Fruit fly (Drosophila melanogaster) whole organism, embryonic: ENCODE data around the gene Obp99c.

Experiments used
- Adf1 ChIP-seq: fragments of 200-800 bp; sonication (Bioruptor generic); IDR thresholded peaks from 2 replicates; pipeline ENCODE4 v1.3.6; 2022; ENCODE audit warnings: missing biosample characterization, missing genetic modification characterization
- Blimp-1 ChIP-seq: fragments of 200-800 bp; sonication (Bioruptor generic); optimal IDR thresholded peaks from 3 replicates; lab custom pipeline; 2018; ENCODE audit warnings: missing biosample characterization, missing genetic modification characterization, mild to moderate bottlenecking, moderate library complexity, missing genetic modification reagents
- CG11247 ChIP-seq: fragments of 200-800 bp; sonication (Bioruptor generic); IDR thresholded peaks from 2 replicates; pipeline ENCODE4 v1.3.6; 2022; ENCODE audit warnings: missing biosample characterization, missing genetic modification characterization
- CG12071 ChIP-seq: fragments of 200-800 bp; sonication (Bioruptor generic); optimal IDR thresholded peaks from 3 replicates; lab custom pipeline; 2018; ENCODE audit warnings: missing biosample characterization, mild to moderate bottlenecking, missing genetic modification characterization
- CG12659 ChIP-seq: fragments of 200-800 bp; sonication (Bioruptor generic); optimal IDR thresholded peaks from 3 replicates; lab custom pipeline; 2017; ENCODE audit warnings: mild to moderate bottlenecking, missing biosample characterization, missing genetic modification reagents, missing genetic modification characterization
- CG12942 ChIP-seq: fragments of 200-800 bp; sonication (Bioruptor generic); optimal IDR thresholded peaks from 3 replicates; lab custom pipeline; 2016; ENCODE audit warnings: missing biosample characterization, missing genetic modification characterization
- CG14050 ChIP-seq: fragments of 200-800 bp; sonication (Bioruptor generic); IDR thresholded peaks from 3 replicates; pipeline ENCODE4 v1.3.6; 2022; ENCODE audit warnings: missing biosample characterization, missing genetic modification characterization
- CG14441 ChIP-seq: fragments of 200-800 bp; sonication (Bioruptor generic); IDR thresholded peaks from 2 replicates; pipeline ENCODE4 v1.3.6; 2022; ENCODE audit warnings: missing biosample characterization, missing genetic modification characterization
- CG15601 ChIP-seq: fragments of 200-800 bp; sonication (Bioruptor generic); optimal IDR thresholded peaks from 3 replicates; lab custom pipeline; 2019; ENCODE audit warnings: missing biosample characterization, mild to moderate bottlenecking, missing genetic modification characterization, moderate library complexity
- CG16863 ChIP-seq: fragments of 200-800 bp; sonication (Bioruptor generic); optimal IDR thresholded peaks from 3 replicates; lab custom pipeline; 2016; ENCODE audit warnings: missing biosample characterization, missing genetic modification characterization
- CG17829 ChIP-seq: fragments of 200-800 bp; optimal IDR thresholded peaks from 2 replicates; lab custom pipeline; 2019; ENCODE audit warnings: missing biosample characterization, mild to moderate bottlenecking, missing genetic modification characterization, moderate library complexity
- CG2199 ChIP-seq: fragments of 200-800 bp; sonication (Bioruptor generic); IDR thresholded peaks from 3 replicates; pipeline ENCODE4 v1.3.6; 2022; ENCODE audit warnings: missing biosample characterization, missing genetic modification characterization
- CG31224 ChIP-seq: fragments of 200-800 bp; sonication (Bioruptor generic); IDR thresholded peaks from 2 replicates; pipeline ENCODE4 v1.3.6; 2022; ENCODE audit warnings: missing biosample characterization, missing genetic modification characterization
- CG4360 ChIP-seq: fragments of 200-800 bp; sonication (Bioruptor generic); IDR thresholded peaks from 2 replicates; pipeline ENCODE4 v1.3.6; 2022; ENCODE audit warnings: missing biosample characterization, missing genetic modification characterization
- CG5953 ChIP-seq: fragments of 200-800 bp; sonication (Bioruptor generic); IDR thresholded peaks from 2 replicates; pipeline ENCODE4 v1.3.6; 2022; ENCODE audit warnings: missing biosample characterization, missing genetic modification characterization
- CG6175 ChIP-seq: fragments of 200-800 bp; sonication (Bioruptor generic); IDR thresholded peaks from 3 replicates; pipeline ENCODE4 v1.3.6; 2022; ENCODE audit warnings: missing biosample characterization, missing genetic modification characterization
- CG6791 ChIP-seq: fragments of 200-800 bp; sonication (Bioruptor generic); IDR thresholded peaks from 3 replicates; pipeline ENCODE4 v1.3.6; 2022; ENCODE audit warnings: missing biosample characterization, missing genetic modification characterization; ENCODE audit not compliant: partially characterized antibody
- CG8089 ChIP-seq: fragments of 200-800 bp; sonication (Bioruptor generic); optimal IDR thresholded peaks from 3 replicates; lab custom pipeline; 2016; ENCODE audit warnings: missing biosample characterization, missing genetic modification characterization
- CHES-1-like ChIP-seq: fragments of 200-800 bp; sonication (Bioruptor generic); optimal IDR thresholded peaks from 2 replicates; lab custom pipeline; 2016; ENCODE audit warnings: missing biosample characterization, missing genetic modification characterization
- Dip3 ChIP-seq: fragments of 200-800 bp; sonication (Bioruptor generic); optimal IDR thresholded peaks from 3 replicates; lab custom pipeline; 2016; ENCODE audit warnings: missing biosample characterization, missing genetic modification characterization
- E2f2 ChIP-seq: fragments of 200-800 bp; sonication (Bioruptor generic); IDR thresholded peaks from 2 replicates; pipeline ENCODE4 v1.3.6; 2022; ENCODE audit warnings: missing biosample characterization, missing genetic modification characterization
- Ets65A ChIP-seq: fragments of 200-800 bp; sonication (Bioruptor generic); peaks from one replicate; lab custom pipeline; 2016; ENCODE audit warnings: missing biosample characterization, missing genetic modification characterization
- Gsc ChIP-seq: fragments of 200-800 bp; sonication (Bioruptor generic); IDR thresholded peaks from 2 replicates; pipeline ENCODE4 v1.3.6; 2022; ENCODE audit warnings: missing biosample characterization, missing genetic modification characterization
- Gug ChIP-seq: fragments of 200-800 bp; sonication (Bioruptor generic); IDR thresholded peaks from 4 replicates; pipeline ENCODE4 v1.3.6; 2022; ENCODE audit warnings: missing biosample characterization, missing genetic modification characterization
- HLHmδ ChIP-seq: fragments of 200-800 bp; sonication (Bioruptor generic); optimal IDR thresholded peaks from 2 replicates; lab custom pipeline; 2018; ENCODE audit warnings: missing biosample characterization, mild to moderate bottlenecking, missing genetic modification characterization, moderate library complexity
- Hmx ChIP-seq: fragments of 200-800 bp; sonication (Bioruptor generic); optimal IDR thresholded peaks from 2 replicates; lab custom pipeline; 2016; ENCODE audit warnings: missing biosample characterization, missing genetic modification characterization
- MESR4 ChIP-seq: fragments of 200-800 bp; sonication (Bioruptor generic); optimal IDR thresholded peaks from 2 replicates; lab custom pipeline; 2018; ENCODE audit warnings: missing biosample characterization, mild to moderate bottlenecking, missing genetic modification characterization, moderate library complexity
- NfI ChIP-seq: fragments of 200-800 bp; sonication (Bioruptor generic); optimal IDR thresholded peaks from 3 replicates; lab custom pipeline; 2018; ENCODE audit warnings: missing biosample characterization, mild to moderate bottlenecking, missing genetic modification characterization, moderate library complexity
- Opbp ChIP-seq: fragments of 200-800 bp; sonication (Bioruptor generic); IDR thresholded peaks from 3 replicates; pipeline ENCODE4 v1.3.6; 2022; ENCODE audit warnings: missing biosample characterization, missing genetic modification characterization; ENCODE audit not compliant: partially characterized antibody
- Poxn ChIP-seq: fragments of 200-800 bp; sonication (Bioruptor generic); IDR thresholded peaks from 2 replicates; pipeline ENCODE4 v1.3.6; 2022; ENCODE audit warnings: missing biosample characterization, missing genetic modification characterization
- Rx ChIP-seq: fragments of 200-800 bp; sonication (Bioruptor generic); IDR thresholded peaks from 2 replicates; pipeline ENCODE4 v1.3.6; 2022; ENCODE audit warnings: missing biosample characterization, missing genetic modification characterization
- Sin3A ChIP-seq: fragments of >200 bp; optimal IDR thresholded peaks from 2 replicates; lab custom pipeline; 2018
- ac ChIP-seq: fragments of 200-800 bp; sonication (Bioruptor generic); optimal IDR thresholded peaks from 3 replicates; lab custom pipeline; 2017; ENCODE audit warnings: missing biosample characterization, mild to moderate bottlenecking, missing genetic modification characterization
- ap ChIP-seq: fragments of 200-800 bp; sonication (Bioruptor generic); IDR thresholded peaks from 2 replicates; pipeline ENCODE4 v1.3.6; 2022; ENCODE audit warnings: missing biosample characterization, missing genetic modification characterization
- bowl ChIP-seq: fragments of 200-800 bp; sonication (Bioruptor generic); IDR thresholded peaks from 2 replicates; pipeline ENCODE4 v1.3.6; 2022; ENCODE audit warnings: missing biosample characterization, missing genetic modification characterization
- br ChIP-seq: fragments of >200 bp; optimal IDR thresholded peaks from 2 replicates; lab custom pipeline; 2017
- dmrt11E ChIP-seq: fragments of 200-800 bp; sonication (Bioruptor generic); optimal IDR thresholded peaks from 3 replicates; lab custom pipeline; 2018; ENCODE audit warnings: missing biosample characterization, mild to moderate bottlenecking, missing genetic modification characterization, moderate library complexity
- dpn ChIP-seq, 2 experiments: fragments of 200-800 bp; sonication (Bioruptor generic); optimal IDR thresholded peaks; 3 replicates each; lab custom pipeline; 2016; ENCODE audit warnings: missing biosample characterization in 2 of 2, missing genetic modification characterization in 2 of 2
- ewg ChIP-seq: fragments of 200-800 bp; sonication (Bioruptor generic); optimal IDR thresholded peaks from 3 replicates; lab custom pipeline; 2017; ENCODE audit warnings: mild to moderate bottlenecking, missing biosample characterization, missing genetic modification reagents, missing genetic modification characterization
- gem ChIP-seq: fragments of 200-800 bp; sonication (Bioruptor generic); optimal IDR thresholded peaks from 2 replicates; lab custom pipeline; 2019; ENCODE audit warnings: missing biosample characterization, mild to moderate bottlenecking, missing genetic modification characterization, moderate library complexity
- grau ChIP-seq: fragments of 200-800 bp; optimal IDR thresholded peaks from 3 replicates; lab custom pipeline; 2019; ENCODE audit warnings: missing biosample characterization, mild to moderate bottlenecking, missing genetic modification characterization, moderate library complexity
- klu ChIP-seq: fragments of 200-800 bp; sonication (Bioruptor generic); IDR thresholded peaks from 2 replicates; pipeline ENCODE4 v1.3.6; 2022; ENCODE audit warnings: missing biosample characterization, missing genetic modification characterization
- lola ChIP-seq, 3 experiments: fragments of >200 bp in 2 of 3; fragments of 200-800 bp in 1 of 3; sonication (Bioruptor generic) in 1 of 3; optimal IDR thresholded peaks; 2 replicates each; lab custom pipeline; 2017 to 2019; ENCODE audit warnings: missing biosample characterization in 3 of 3, missing genetic modification characterization in 3 of 3, mild to moderate bottlenecking in 1 of 3, moderate library complexity in 1 of 3
- mld ChIP-seq: fragments of 200-800 bp; sonication (Bioruptor generic); IDR thresholded peaks from 3 replicates; pipeline ENCODE4 v1.3.6; 2022; ENCODE audit warnings: missing biosample characterization, missing genetic modification characterization; ENCODE audit not compliant: partially characterized antibody
- nmo ChIP-seq: fragments of 200-800 bp; sonication (Bioruptor generic); optimal IDR thresholded peaks from 2 replicates; lab custom pipeline; 2018; ENCODE audit warnings: missing biosample characterization, mild to moderate bottlenecking, missing genetic modification characterization, moderate library complexity
- org-1 ChIP-seq: fragments of 200-800 bp; sonication (Bioruptor generic); optimal IDR thresholded peaks from 2 replicates; lab custom pipeline; 2017; ENCODE audit warnings: missing biosample characterization, missing genetic modification characterization
- peb ChIP-seq: fragments of 200-800 bp; sonication (Bioruptor generic); IDR thresholded peaks from 2 replicates; pipeline ENCODE4 v1.3.6; 2022; ENCODE audit warnings: missing biosample characterization, missing genetic modification characterization
- sob ChIP-seq: fragments of 200-800 bp; sonication (Bioruptor generic); IDR thresholded peaks from 2 replicates; pipeline ENCODE4 v1.3.6; 2022; ENCODE audit warnings: missing biosample characterization, missing genetic modification characterization
- ssp ChIP-seq: fragments of 200-800 bp; sonication (Bioruptor generic); IDR thresholded peaks from 2 replicates; pipeline ENCODE4 v1.3.6; 2022; ENCODE audit warnings: missing biosample characterization, missing genetic modification characterization
- sug ChIP-seq: fragments of 200-800 bp; optimal IDR thresholded peaks from 2 replicates; lab custom pipeline; 2019; ENCODE audit warnings: missing biosample characterization, mild to moderate bottlenecking, missing genetic modification characterization, moderate library complexity
- tap ChIP-seq: fragments of 200-800 bp; optimal IDR thresholded peaks from 3 replicates; lab custom pipeline; 2019; ENCODE audit warnings: missing biosample characterization, mild to moderate bottlenecking, missing genetic modification characterization, moderate library complexity
- ttk ChIP-seq: fragments of 200-800 bp; sonication (Bioruptor generic); IDR thresholded peaks from 2 replicates; pipeline ENCODE4 v2.1.2; 2022; ENCODE audit warnings: missing biosample characterization, missing genetic modification characterization

Obp99c gene

DNA sequence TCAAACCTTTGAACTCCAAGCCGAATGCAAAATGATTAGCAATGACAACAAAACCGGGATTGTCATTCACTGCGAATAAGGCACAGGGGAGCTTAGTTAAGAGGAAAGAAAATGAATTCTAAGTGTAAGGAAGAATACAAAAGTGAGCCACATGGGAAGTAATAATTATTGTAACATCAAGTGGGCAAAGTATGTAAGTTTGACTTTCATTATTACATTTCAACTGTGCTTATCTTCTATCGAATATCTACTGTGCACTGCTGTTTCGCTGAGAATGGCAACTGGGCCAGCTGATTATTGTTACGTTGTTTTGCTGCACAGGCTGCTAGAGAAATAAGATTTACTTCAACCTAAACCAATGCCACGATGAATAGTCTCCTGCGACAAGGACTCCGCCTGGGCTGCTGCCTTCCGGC lies 47.6 kb upstream of the Obp99c start, which contains the start of the genes CG7601 and CIA30 (continued):
- TF ChIP-seq CG8089 (GFP tag; lab: Kevin White, UChicago), result peak; percentile 95
- TF ChIP-seq sug (tag; lab: Kevin White, UChicago), result peak; percentile 98
- TF ChIP-seq CG12659, result peak; percentile 98
- peak; percentile 90 for TF ChIP-seq ewg (GFP tag; lab: Kevin White, UChicago)
- peak; percentile 99 for TF ChIP-seq Dip3 (GFP tag; lab: Kevin White, UChicago)
- peak; percentile 100 for TF ChIP-seq CG14050 (GFP tag; lab: Robert Waterston, UW)
- TF ChIP-seq NfI (GFP tag; lab: Kevin White, UChicago), result peak; percentile 97
- peak; percentile 97 for TF ChIP-seq CG17829
- peak; percentile 100 for TF ChIP-seq CG2199
- peak; percentile 100 for TF ChIP-seq CG11247 (GFP tag; lab: Robert Waterston, UW)
- peak; percentile 98 for TF ChIP-seq CG16863 (GFP tag; lab: Kevin White, UChicago)
- no peak for TF ChIP-seq HLHmδ
- peak; percentile 100 for TF ChIP-seq ap (GFP tag; lab: Robert Waterston, UW)
- peak; percentile 100 for TF ChIP-seq Gsc
- TF ChIP-seq peb (GFP tag; lab: Robert Waterston, UW), result peak; percentile 100
- peak; percentile 100 for TF ChIP-seq CG5953 (GFP tag; lab: Robert Waterston, UW)
- TF ChIP-seq Adf1, result peak; percentile 93
- peak; percentile 100 for TF ChIP-seq ttk
- TF ChIP-seq lola (GFP tag; optimal IDR thresholded peaks at IDR 0.05; lab: Kevin White, UChicago), result peak in 1 of 3 experiments; percentile 93
- TF ChIP-seq dpn (GFP tag; optimal IDR thresholded peaks at IDR 0.05; lab: Kevin White, UChicago), result peak; percentile 99
- TF ChIP-seq nmo (GFP tag; lab: Kevin White, UChicago), result peak; percentile 99
- peak; percentile 100 for TF ChIP-seq Ets65A (GFP tag; lab: Kevin White, UChicago)
- TF ChIP-seq klu (GFP tag; lab: Robert Waterston, UW), result peak; percentile 100
- TF ChIP-seq Hmx (GFP tag; lab: Kevin White, UChicago), result peak; percentile 96
- no peak for TF ChIP-seq br (lab: Kevin White, UChicago)
- peak; percentile 97 for TF ChIP-seq CG4360 (GFP tag; lab: Robert Waterston, UW)
- TF ChIP-seq CG12942 (GFP tag; lab: Kevin White, UChicago), result peak; percentile 98
- TF ChIP-seq CG14441, result peak; percentile 100
- TF ChIP-seq E2f2 (GFP tag; lab: Robert Waterston, UW), result peak; percentile 92
- no peak for TF ChIP-seq Opbp
- peak; percentile 97 for TF ChIP-seq tap (tag; lab: Kevin White, UChicago)
- peak; percentile 100 for TF ChIP-seq Gug
- TF ChIP-seq org-1 (GFP tag; lab: Kevin White, UChicago), result peak; percentile 98
- peak; percentile 99 for TF ChIP-seq CHES-1-like (GFP tag; lab: Kevin White, UChicago)
- no peak for TF ChIP-seq CG6791 (GFP tag; lab: Robert Waterston, UW)
- TF ChIP-seq ac (GFP tag; lab: Kevin White, UChicago), result peak; percentile 78
- peak; percentile 99 for TF ChIP-seq gem
- peak; percentile 100 for TF ChIP-seq CG6175 (GFP tag; lab: Robert Waterston, UW)
- peak; percentile 100 for TF ChIP-seq sob (GFP tag; lab: Robert Waterston, UW)
- TF ChIP-seq CG31224 (GFP tag; lab: Robert Waterston, UW), result peak; percentile 99
- peak; percentile 100 for TF ChIP-seq bowl
- peak; percentile 6 for TF ChIP-seq Sin3A
- peak; percentile 98 for TF ChIP-seq ssp (GFP tag; lab: Robert Waterston, UW)
- no peak for TF ChIP-seq mld
- TF ChIP-seq Poxn (GFP tag; lab: Robert Waterston, UW), result peak; percentile 99
- no peak for TF ChIP-seq CG15601 (tag; lab: Kevin White, UChicago)
- peak; percentile 95 for TF ChIP-seq Blimp-1
- TF ChIP-seq Rx (GFP tag; lab: Robert Waterston, UW), result peak; percentile 100
- peak; percentile 98 for TF ChIP-seq CG12071 (GFP tag; lab: Kevin White, UChicago)
- peak; percentile 99 for TF ChIP-seq grau
- TF ChIP-seq dmrt11E (tag; lab: Kevin White, UChicago), result peak; percentile 95
- TF ChIP-seq MESR4, result peak; percentile 55
